Fruit fly (Drosophila melanogaster) Kc167 (cell line): ENCODE measurements around the gene CCDC53.

Source experiments
- Myc ChIP-seq: fragments of >200 bp; optimal IDR thresholded peaks from 2 replicates; lab custom pipeline; 2017; ENCODE audit warnings: missing external identifiers
- Sin3A ChIP-seq: fragments of >200 bp; optimal IDR thresholded peaks from 2 replicates; lab custom pipeline; 2018; ENCODE audit warnings: missing external identifiers
- h ChIP-seq: fragments of >200 bp; optimal IDR thresholded peaks from 3 replicates; lab custom pipeline; 2018; ENCODE audit warnings: missing external identifiers
- insv ChIP-seq: fragments of >200 bp; optimal IDR thresholded peaks from 3 replicates; lab custom pipeline; 2018; ENCODE audit warnings: missing external identifiers
- psq ChIP-seq: fragments of >200 bp; optimal IDR thresholded peaks from 2 replicates; lab custom pipeline; 2017; ENCODE audit warnings: missing external identifiers
- ttk ChIP-seq: sonication (Bioruptor generic); optimal IDR thresholded peaks from 2 replicates; lab custom pipeline; 2017; ENCODE audit warnings: missing external identifiers

dm6 chr2L:8042645-8043281 lies 1.9 kb downstream of the CCDC53 start, which contains the start of gene RpL36A:
- no peak for TF ChIP-seq h (lab: Kevin White, UChicago)
- TF ChIP-seq psq (lab: Kevin White, UChicago) = no peak
- TF ChIP-seq Sin3A (lab: Kevin White, UChicago) = no peak
- no peak for TF ChIP-seq Myc (lab: Kevin White, UChicago)
- TF ChIP-seq insv (lab: Kevin White, UChicago) = no peak
- no peak for TF ChIP-seq ttk (lab: Kevin White, UChicago)
